Fruit fly (Drosophila melanogaster) whole organism, embryonic: ENCODE data around the gene Gr93d.
A peak's percentile ranks its signal among the peaks of the same experiment; 100 is the strongest.

ENCODE experiments used
- Ada2b ChIP-seq: fragments of 200-800 bp; sonication (Bioruptor generic); IDR thresholded peaks from 2 replicates; pipeline ENCODE4 v1.3.6; 2022; ENCODE audit warnings: missing biosample characterization, missing genetic modification characterization
- Asciz ChIP-seq: fragments of 200-800 bp; sonication (Bioruptor generic); optimal IDR thresholded peaks from 2 replicates; lab custom pipeline; 2017; ENCODE audit warnings: missing biosample characterization, mild to moderate bottlenecking, missing genetic modification characterization, missing genetic modification reagents
- CG10543 ChIP-seq: fragments of 200-800 bp; sonication (Bioruptor generic); optimal IDR thresholded peaks from 3 replicates; lab custom pipeline; 2017; ENCODE audit warnings: missing biosample characterization, mild to moderate bottlenecking, missing genetic modification characterization, moderate library complexity
- CG10979 ChIP-seq: fragments of 200-800 bp; sonication (Bioruptor generic); optimal IDR thresholded peaks from 2 replicates; lab custom pipeline; 2018; ENCODE audit warnings: missing biosample characterization, mild to moderate bottlenecking, missing genetic modification characterization, moderate library complexity
- CG12155 ChIP-seq: fragments of 200-800 bp; sonication (Bioruptor generic); optimal IDR thresholded peaks from 3 replicates; lab custom pipeline; 2016; ENCODE audit warnings: missing biosample characterization, missing genetic modification characterization
- CG13123 ChIP-seq: fragments of 200-800 bp; sonication (Bioruptor generic); optimal IDR thresholded peaks from 2 replicates; lab custom pipeline; 2016; ENCODE audit warnings: missing biosample characterization, missing genetic modification characterization
- CG13296 ChIP-seq: fragments of 200-800 bp; sonication (Bioruptor generic); optimal IDR thresholded peaks from 3 replicates; lab custom pipeline; 2018; ENCODE audit warnings: missing biosample characterization, mild to moderate bottlenecking, missing genetic modification characterization
- CG14050 ChIP-seq: fragments of 200-800 bp; sonication (Bioruptor generic); IDR thresholded peaks from 3 replicates; pipeline ENCODE4 v1.3.6; 2022; ENCODE audit warnings: missing biosample characterization, missing genetic modification characterization
- CG14710 ChIP-seq: fragments of 200-800 bp; sonication (Bioruptor generic); optimal IDR thresholded peaks from 3 replicates; lab custom pipeline; 2019; ENCODE audit warnings: missing biosample characterization, mild to moderate bottlenecking, missing genetic modification characterization, moderate library complexity
- CG15696 ChIP-seq: fragments of 200-800 bp; sonication (Bioruptor generic); optimal IDR thresholded peaks from 2 replicates; lab custom pipeline; 2019; ENCODE audit warnings: missing biosample characterization, mild to moderate bottlenecking, missing genetic modification characterization, moderate library complexity
- CG17361 ChIP-seq: fragments of 200-800 bp; sonication (Bioruptor generic); IDR thresholded peaks from 3 replicates; pipeline ENCODE4 v1.3.6; 2022; ENCODE audit warnings: missing biosample characterization, missing genetic modification characterization
- CG2678 ChIP-seq: fragments of 200-800 bp; sonication (Bioruptor generic); optimal IDR thresholded peaks from 3 replicates; lab custom pipeline; 2019; ENCODE audit warnings: missing biosample characterization, mild to moderate bottlenecking, missing genetic modification characterization, moderate library complexity
- CG32532 ChIP-seq: fragments of 200-800 bp; sonication (Bioruptor generic); IDR thresholded peaks from 2 replicates; pipeline ENCODE4 v1.3.6; 2022; ENCODE audit warnings: missing biosample characterization, missing genetic modification characterization
- CG4730 ChIP-seq: fragments of 200-800 bp; sonication (Bioruptor generic); IDR thresholded peaks from 2 replicates; pipeline ENCODE4 v1.3.6; 2022; ENCODE audit warnings: missing biosample characterization, missing genetic modification characterization
- CG6654 ChIP-seq: fragments of 200-800 bp; sonication (Bioruptor generic); optimal IDR thresholded peaks from 2 replicates; lab custom pipeline; 2017; ENCODE audit warnings: missing biosample characterization, mild to moderate bottlenecking, missing genetic modification characterization
- CG7357 ChIP-seq: fragments of 200-800 bp; sonication (Bioruptor generic); IDR thresholded peaks from 3 replicates; pipeline ENCODE4 v1.3.6; 2022; ENCODE audit warnings: missing biosample characterization, missing genetic modification characterization
- CG7928 ChIP-seq: fragments of 200-800 bp; sonication (Bioruptor generic); optimal IDR thresholded peaks from 2 replicates; lab custom pipeline; 2017; ENCODE audit warnings: missing biosample characterization, mild to moderate bottlenecking, missing genetic modification characterization
- CG8281 ChIP-seq: fragments of 200-800 bp; sonication (Bioruptor generic); optimal IDR thresholded peaks from 2 replicates; lab custom pipeline; 2018; ENCODE audit warnings: missing biosample characterization, mild to moderate bottlenecking, missing genetic modification characterization, moderate library complexity
- CG8290 ChIP-seq, 3 experiments: fragments of 200-800 bp; sonication (Bioruptor generic); optimal IDR thresholded peaks; 2 replicates each; lab custom pipeline; 2016 to 2019; ENCODE audit warnings: missing biosample characterization in 3 of 3, missing genetic modification characterization in 3 of 3, mild to moderate bottlenecking in 2 of 3, moderate library complexity in 1 of 3
- CG8765 ChIP-seq: fragments of 200-800 bp; sonication (Bioruptor generic); IDR thresholded peaks from 2 replicates; pipeline ENCODE4 v1.3.6; 2022; ENCODE audit warnings: missing biosample characterization, missing genetic modification characterization
- CG9817 ChIP-seq: fragments of 200-800 bp; sonication (Bioruptor generic); optimal IDR thresholded peaks from 2 replicates; lab custom pipeline; 2018; ENCODE audit warnings: missing biosample characterization, mild to moderate bottlenecking, missing genetic modification characterization, moderate library complexity
- CG9932 ChIP-seq: fragments of 200-800 bp; sonication (Bioruptor generic); IDR thresholded peaks from 2 replicates; pipeline ENCODE4 v1.3.6; 2022; ENCODE audit warnings: missing biosample characterization, missing genetic modification characterization
- Chrac-16 ChIP-seq: fragments of 200-800 bp; sonication (Bioruptor generic); optimal IDR thresholded peaks from 3 replicates; lab custom pipeline; 2016; ENCODE audit warnings: missing biosample characterization, missing genetic modification characterization
- D ChIP-seq, 2 experiments: fragments of 200-800 bp in 1 of 2; fragments of >200 bp in 1 of 2; sonication (Bioruptor generic) in 1 of 2; optimal IDR thresholded peaks; 2 replicates in 1 of 2; 3 replicates in 1 of 2; lab custom pipeline; 2017; ENCODE audit warnings: mild to moderate bottlenecking in 1 of 2, missing biosample characterization in 1 of 2, missing genetic modification characterization in 1 of 2, missing genetic modification reagents in 1 of 2
- Dll ChIP-seq: fragments of 200-800 bp; sonication (Bioruptor generic); IDR thresholded peaks from 4 replicates; pipeline ENCODE4 v1.3.6; 2022; ENCODE audit warnings: missing biosample characterization, missing genetic modification characterization; ENCODE audit not compliant: partially characterized antibody
- Drgx ChIP-seq: fragments of 200-800 bp; sonication (Bioruptor generic); IDR thresholded peaks from 2 replicates; pipeline ENCODE4 v1.3.6; 2022; ENCODE audit warnings: missing biosample characterization, missing genetic modification characterization
- ERR ChIP-seq: fragments of 200-800 bp; sonication (Bioruptor generic); optimal IDR thresholded peaks from 2 replicates; lab custom pipeline; 2016; ENCODE audit warnings: missing biosample characterization, missing genetic modification characterization
- H2.0 ChIP-seq: fragments of 200-800 bp; sonication (Bioruptor generic); IDR thresholded peaks from 2 replicates; pipeline ENCODE4 v1.3.6; 2022; ENCODE audit warnings: missing biosample characterization, missing genetic modification characterization
- Hmr ChIP-seq: fragments of 200-800 bp; sonication (Bioruptor generic); optimal IDR thresholded peaks from 3 replicates; lab custom pipeline; 2017; ENCODE audit warnings: mild to moderate bottlenecking, missing biosample characterization, missing genetic modification reagents, missing genetic modification characterization
- Mad ChIP-seq: fragments of 200-800 bp; sonication (Bioruptor generic); optimal IDR thresholded peaks from 2 replicates; lab custom pipeline; 2016; ENCODE audit warnings: missing biosample characterization, missing genetic modification characterization
- Med ChIP-seq: fragments of 200-800 bp; sonication (Bioruptor generic); peaks from one replicate; lab custom pipeline; 2016; ENCODE audit warnings: missing biosample characterization, missing genetic modification characterization, mild to moderate bottlenecking, inconsistent platforms, moderate library complexity
- Meics ChIP-seq: fragments of 200-800 bp; sonication (Bioruptor generic); optimal IDR thresholded peaks from 2 replicates; lab custom pipeline; 2017; ENCODE audit warnings: missing biosample characterization, mild to moderate bottlenecking, missing genetic modification characterization
- Nf-YB ChIP-seq: fragments of 200-800 bp; sonication (Bioruptor generic); optimal IDR thresholded peaks from 3 replicates; lab custom pipeline; 2019; ENCODE audit warnings: missing biosample characterization, mild to moderate bottlenecking, missing genetic modification characterization, moderate library complexity
- caup ChIP-seq: fragments of 200-800 bp; sonication (Bioruptor generic); optimal IDR thresholded peaks from 3 replicates; lab custom pipeline; 2017; ENCODE audit warnings: missing biosample characterization, mild to moderate bottlenecking, missing genetic modification characterization, moderate library complexity; ENCODE audit not compliant: severe bottlenecking
- dmrt11E ChIP-seq: fragments of 200-800 bp; sonication (Bioruptor generic); optimal IDR thresholded peaks from 3 replicates; lab custom pipeline; 2018; ENCODE audit warnings: missing biosample characterization, mild to moderate bottlenecking, missing genetic modification characterization, moderate library complexity
- fd3F ChIP-seq: fragments of 200-800 bp; sonication (Bioruptor generic); optimal IDR thresholded peaks from 2 replicates; lab custom pipeline; 2018; ENCODE audit warnings: missing biosample characterization, mild to moderate bottlenecking, missing genetic modification characterization, moderate library complexity
- grau ChIP-seq: fragments of 200-800 bp; optimal IDR thresholded peaks from 3 replicates; lab custom pipeline; 2019; ENCODE audit warnings: missing biosample characterization, mild to moderate bottlenecking, missing genetic modification characterization, moderate library complexity
- ham ChIP-seq: fragments of 200-800 bp; sonication (Bioruptor generic); IDR thresholded peaks from 2 replicates; pipeline ENCODE4 v1.3.6; 2022; ENCODE audit warnings: missing biosample characterization, missing genetic modification characterization
- lab ChIP-seq: fragments of 200-800 bp; sonication (Bioruptor generic); optimal IDR thresholded peaks from 3 replicates; lab custom pipeline; 2017; ENCODE audit warnings: missing biosample characterization, missing genetic modification characterization, mild to moderate bottlenecking, moderate library complexity, missing genetic modification reagents
- maf-S ChIP-seq: fragments of 200-800 bp; sonication (Bioruptor generic); optimal IDR thresholded peaks from 2 replicates; lab custom pipeline; 2016; ENCODE audit warnings: missing biosample characterization, missing genetic modification characterization
- mld ChIP-seq: fragments of 200-800 bp; sonication (Bioruptor generic); IDR thresholded peaks from 3 replicates; pipeline ENCODE4 v1.3.6; 2022; ENCODE audit warnings: missing biosample characterization, missing genetic modification characterization; ENCODE audit not compliant: partially characterized antibody
- odd ChIP-seq: fragments of 200-800 bp; sonication (Bioruptor generic); optimal IDR thresholded peaks from 2 replicates; lab custom pipeline; 2017; ENCODE audit warnings: missing biosample characterization, mild to moderate bottlenecking, missing genetic modification characterization
- org-1 ChIP-seq: fragments of 200-800 bp; sonication (Bioruptor generic); optimal IDR thresholded peaks from 2 replicates; lab custom pipeline; 2017; ENCODE audit warnings: missing biosample characterization, missing genetic modification characterization
- salm ChIP-seq: fragments of 200-800 bp; sonication (Bioruptor generic); optimal IDR thresholded peaks from 2 replicates; lab custom pipeline; 2018; ENCODE audit warnings: missing biosample characterization, mild to moderate bottlenecking, missing genetic modification characterization
- scrt ChIP-seq: fragments of 200-800 bp; sonication (Bioruptor generic); optimal IDR thresholded peaks from 2 replicates; lab custom pipeline; 2018; ENCODE audit warnings: missing biosample characterization, mild to moderate bottlenecking, missing genetic modification characterization, moderate library complexity
- sens ChIP-seq: fragments of 200-800 bp; sonication (Bioruptor generic); peaks from one replicate; lab custom pipeline; 2016; ENCODE audit warnings: missing biosample characterization, missing genetic modification characterization
- sug ChIP-seq: fragments of 200-800 bp; optimal IDR thresholded peaks from 2 replicates; lab custom pipeline; 2019; ENCODE audit warnings: missing biosample characterization, mild to moderate bottlenecking, missing genetic modification characterization, moderate library complexity
- tna ChIP-seq: fragments of 200-800 bp; sonication (Bioruptor generic); IDR thresholded peaks from 2 replicates; pipeline ENCODE4 v1.3.6; 2022; ENCODE audit warnings: missing biosample characterization, missing genetic modification characterization; ENCODE audit not compliant: partially characterized antibody
- ttk ChIP-seq: fragments of 200-800 bp; sonication (Bioruptor generic); IDR thresholded peaks from 2 replicates; pipeline ENCODE4 v2.1.2; 2022; ENCODE audit warnings: missing biosample characterization, missing genetic modification characterization
- tup ChIP-seq: fragments of 200-800 bp; sonication (Bioruptor generic); optimal IDR thresholded peaks from 2 replicates; lab custom pipeline; 2016; ENCODE audit warnings: missing biosample characterization, mild to moderate bottlenecking, missing genetic modification characterization, moderate library complexity
- unc-4 ChIP-seq: fragments of 200-800 bp; sonication (Bioruptor generic); IDR thresholded peaks from 2 replicates; pipeline ENCODE4 v1.3.6; 2022; ENCODE audit warnings: missing biosample characterization, missing genetic modification characterization; ENCODE audit not compliant: partially characterized antibody

The Gr93d gene

DNA sequence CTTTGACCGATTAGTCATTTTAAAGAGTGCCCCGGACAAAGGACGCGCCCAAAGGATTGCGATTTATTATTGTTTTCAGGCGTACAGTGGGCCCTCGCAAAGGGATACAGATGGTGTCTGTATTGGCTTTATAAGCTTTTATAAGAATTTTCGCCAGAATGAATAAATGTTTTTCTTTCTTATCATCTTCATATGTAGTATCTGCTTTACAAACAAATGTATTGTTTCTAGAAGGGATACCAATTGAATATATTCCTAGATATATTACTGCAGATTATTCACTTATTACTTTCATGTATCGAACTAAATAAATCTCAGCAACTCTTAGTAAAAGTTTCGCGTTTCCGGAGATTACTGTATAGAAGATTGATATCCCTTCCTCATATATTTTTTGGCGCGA, 11.1 kb upstream of the Gr93d start (continued):
- TF ChIP-seq CG10979 (tag; lab: Kevin White, UChicago) (peak; percentile 10), CG8281 (tag; lab: Kevin White, UChicago) (no peak), CG13123 (GFP tag; lab: Kevin White, UChicago) (no peak), unc-4 (GFP tag; lab: Robert Waterston, UW) (no peak), Hmr (no peak), CG4730 (no peak), dmrt11E (peak; percentile 24), ham (GFP tag; lab: Robert Waterston, UW) (no peak), Mad (no peak), mld (GFP tag; lab: Robert Waterston, UW) (no peak), grau (tag; lab: Kevin White, UChicago) (peak; percentile 79), CG15696 (tag; lab: Kevin White, UChicago) (peak; percentile 46), CG6654 (GFP tag; lab: Kevin White, UChicago) (no peak), sens (GFP tag; lab: Kevin White, UChicago) (peak; percentile 70), ERR (no peak), salm (no peak), ttk (GFP tag; lab: Robert Waterston, UW) (no peak), CG14050 (GFP tag; lab: Robert Waterston, UW) (no peak), Drgx (GFP tag; lab: Robert Waterston, UW) (no peak), CG17361 (no peak), Nf-YB (GFP tag; lab: Kevin White, UChicago) (no peak), caup (GFP tag; lab: Kevin White, UChicago) (no peak), Asciz (GFP tag; lab: Kevin White, UChicago) (no peak), odd (GFP tag; lab: Kevin White, UChicago) (no peak), CG7357 (GFP tag; lab: Robert Waterston, UW) (no peak), Dll (no peak), Chrac-16 (no peak), org-1 (no peak), scrt (GFP tag; lab: Kevin White, UChicago) (no peak), Ada2b (GFP tag; lab: Robert Waterston, UW) (no peak), CG7928 (no peak), CG12155 (GFP tag; lab: Kevin White, UChicago) (no peak), CG32532 (GFP tag; lab: Robert Waterston, UW) (no peak)
- TF ChIP-seq, all 482 proteins: peak for 9

dm6 chr3R:21856873-21857243, 10.4 kb upstream of the Gr93d start:
- TF ChIP-seq odd (GFP tag; lab: Kevin White, UChicago), result peak; percentile 11
- TF ChIP-seq CG10543, result peak; percentile 29
- TF ChIP-seq CG8765, result no peak
- peak; percentile 32 for TF ChIP-seq CG13296 (GFP tag; lab: Kevin White, UChicago)
- TF ChIP-seq tup (GFP tag; lab: Kevin White, UChicago), result no peak
- no peak for TF ChIP-seq CG9932
- TF ChIP-seq fd3F (GFP tag; lab: Kevin White, UChicago), result peak; percentile 12
- no peak for TF ChIP-seq H2.0 (GFP tag; lab: Robert Waterston, UW)
- peak; percentile 32 for TF ChIP-seq lab (GFP tag; lab: Kevin White, UChicago)
- no peak for TF ChIP-seq CG8290 (GFP tag; optimal IDR thresholded peaks at IDR 0.05; lab: Kevin White, UChicago)
- peak in 1 of 2 experiments; percentile 47 for TF ChIP-seq CG8290 (tag; optimal IDR thresholded peaks at IDR 0.05; lab: Kevin White, UChicago)
- TF ChIP-seq Meics (GFP tag; lab: Kevin White, UChicago), result peak; percentile 5
- TF ChIP-seq Med (GFP tag; lab: Kevin White, UChicago), result peak; percentile 89
- no peak for TF ChIP-seq CG14710 (tag; lab: Kevin White, UChicago)
- peak; percentile 4 for TF ChIP-seq maf-S (GFP tag; lab: Kevin White, UChicago)
- TF ChIP-seq CG9817 (tag; lab: Kevin White, UChicago), result no peak
- TF ChIP-seq tna (GFP tag; lab: Robert Waterston, UW), result no peak
- no peak for TF ChIP-seq D (optimal IDR thresholded peaks at IDR 0.05; lab: Kevin White, UChicago)
- no peak for TF ChIP-seq D (GFP tag; optimal IDR thresholded peaks at IDR 0.05; lab: Kevin White, UChicago)
- peak; percentile 12 for TF ChIP-seq CG2678 (tag; lab: Kevin White, UChicago)
- TF ChIP-seq sug (tag; lab: Kevin White, UChicago), result peak; percentile 1
